Worm (Caenorhabditis elegans): ENCODE measurements around the gene scl-27.

- TF ChIP-seq nhr-237 (tag; optimal IDR thresholded peaks at IDR 0.05) (no peak), ama-1 (optimal IDR thresholded peaks at IDR 0.05) (no peak), nhr-77 (tag; optimal IDR thresholded peaks at IDR 0.05) (no peak), nhr-12 (tag; optimal IDR thresholded peaks at IDR 0.05) (no peak)
These were observed 47.2 kb downstream of the scl-27 start for ce11 chrV:446988-447387.

All from whole organism, L3 larva.